Worm (Caenorhabditis elegans) whole organism, late embryonic: ENCODE data around the gene abcf-1.
A peak's percentile ranks its signal among the peaks of the same experiment; 100 is the strongest.

Experiments used
- C08G9.2 ChIP-seq: sonication (generic microtip); optimal IDR thresholded peaks from 2 replicates; lab custom pipeline; 2016; ENCODE audit warnings: mild to moderate bottlenecking, missing genetic modification characterization, moderate library complexity, missing compliant biosample characterization
- F13H6.1 ChIP-seq: sonication (generic microtip); optimal IDR thresholded peaks from 2 replicates; lab custom pipeline; 2016; ENCODE audit warnings: missing genetic modification characterization, missing compliant biosample characterization
- Y22D7AL.16 ChIP-seq: sonication (generic microtip); optimal IDR thresholded peaks from 2 replicates; lab custom pipeline; 2016; ENCODE audit warnings: missing genetic modification characterization, missing compliant biosample characterization
- ahr-1 ChIP-seq: sonication (generic microtip); optimal IDR thresholded peaks from 2 replicates; lab custom pipeline; 2016; ENCODE audit warnings: missing genetic modification characterization, missing compliant biosample characterization
- ama-1 ChIP-seq: fragments of 150-350 bp; optimal IDR thresholded peaks from 2 replicates; lab custom pipeline; 2014
- ceh-14 ChIP-seq: sonication (generic microtip); optimal IDR thresholded peaks from 2 replicates; lab custom pipeline; 2016; ENCODE audit warnings: missing genotype, missing genetic modification characterization, missing compliant biosample characterization
- ceh-18 ChIP-seq: sonication (generic microtip); optimal IDR thresholded peaks from 2 replicates; lab custom pipeline; 2016; ENCODE audit warnings: missing genetic modification characterization, missing compliant biosample characterization
- ceh-22 ChIP-seq: sonication (generic microtip); optimal IDR thresholded peaks from 2 replicates; lab custom pipeline; 2017; ENCODE audit warnings: missing biosample characterization, missing genetic modification characterization
- ceh-34 ChIP-seq: sonication (generic microtip); optimal IDR thresholded peaks from 2 replicates; lab custom pipeline; 2016; ENCODE audit warnings: mild to moderate bottlenecking, missing genetic modification characterization, missing compliant biosample characterization
- ceh-45 ChIP-seq: fragments of 200-800 bp; sonication (Bioruptor generic); IDR thresholded peaks from 2 replicates; pipeline ENCODE4 v1.3.6; 2022; ENCODE audit warnings: missing genetic modification reagents, missing genetic modification characterization, missing compliant biosample characterization
- ceh-48 ChIP-seq: sonication (generic microtip); optimal IDR thresholded peaks from 2 replicates; lab custom pipeline; 2016; ENCODE audit warnings: missing genetic modification characterization, inconsistent platforms, missing compliant biosample characterization
- che-1 ChIP-seq: sonication (generic microtip); optimal IDR thresholded peaks from 2 replicates; lab custom pipeline; 2016; ENCODE audit warnings: mild to moderate bottlenecking, missing genetic modification characterization, missing compliant biosample characterization
- dmd-4 ChIP-seq: sonication (generic microtip); optimal IDR thresholded peaks from 2 replicates; lab custom pipeline; 2016; ENCODE audit warnings: borderline replicate concordance, missing genetic modification characterization, missing compliant biosample characterization
- elt-2 ChIP-seq: sonication (generic microtip); optimal IDR thresholded peaks from 2 replicates; lab custom pipeline; 2016; ENCODE audit warnings: missing genetic modification reagents, missing genetic modification characterization, missing compliant biosample characterization
- elt-4 ChIP-seq: sonication (generic microtip); optimal IDR thresholded peaks from 2 replicates; lab custom pipeline; 2016; ENCODE audit warnings: missing genetic modification characterization, missing compliant biosample characterization
- ets-4 ChIP-seq: sonication (generic microtip); optimal IDR thresholded peaks from 2 replicates; lab custom pipeline; 2016; ENCODE audit warnings: missing genetic modification characterization, missing compliant biosample characterization
- eyg-1 ChIP-seq: sonication (generic microtip); optimal IDR thresholded peaks from 2 replicates; lab custom pipeline; 2016; ENCODE audit warnings: missing genotype, missing genetic modification characterization, missing compliant biosample characterization
- fax-1 ChIP-seq: sonication (generic microtip); optimal IDR thresholded peaks from 2 replicates; lab custom pipeline; 2016; ENCODE audit warnings: missing genotype, missing genetic modification characterization, missing compliant biosample characterization
- hlh-15 ChIP-seq: sonication (generic microtip); optimal IDR thresholded peaks from 2 replicates; lab custom pipeline; 2016; ENCODE audit warnings: missing genetic modification characterization, missing compliant biosample characterization
- hlh-30 ChIP-seq: sonication (generic microtip); optimal IDR thresholded peaks from 2 replicates; lab custom pipeline; 2017; ENCODE audit warnings: antibody characterized with exemption, missing genetic modification characterization, missing compliant biosample characterization; ENCODE audit not compliant: insufficient read depth
- hlh-6 ChIP-seq: sonication (generic microtip); optimal IDR thresholded peaks from 2 replicates; lab custom pipeline; 2016; ENCODE audit warnings: missing genotype, missing genetic modification characterization, missing compliant biosample characterization
- hlh-8 ChIP-seq: sonication (generic microtip); optimal IDR thresholded peaks from 2 replicates; lab custom pipeline; 2016; ENCODE audit warnings: missing genotype, missing genetic modification characterization, missing compliant biosample characterization
- lin-11 ChIP-seq: fragments of 200-800 bp; sonication (Bioruptor generic); optimal IDR thresholded peaks from 2 replicates; lab custom pipeline; 2018; ENCODE audit warnings: mild to moderate bottlenecking, missing genetic modification characterization, missing compliant biosample characterization
- nhr-11 ChIP-seq: fragments of 150-350 bp; optimal IDR thresholded peaks from 2 replicates; lab custom pipeline; 2014; ENCODE audit warnings: missing biosample characterization, missing genetic modification characterization
- nhr-232 ChIP-seq: sonication (generic microtip); optimal IDR thresholded peaks from 2 replicates; lab custom pipeline; 2016; ENCODE audit warnings: missing genetic modification characterization, missing compliant biosample characterization
- odd-2 ChIP-seq: sonication (generic microtip); optimal IDR thresholded peaks from 2 replicates; lab custom pipeline; 2017; ENCODE audit warnings: antibody characterized with exemption, mild to moderate bottlenecking, missing genetic modification characterization, missing compliant biosample characterization
- pag-3 ChIP-seq: sonication (generic microtip); optimal IDR thresholded peaks from 2 replicates; lab custom pipeline; 2016; ENCODE audit warnings: missing compliant biosample characterization, missing genetic modification characterization, borderline replicate concordance
- pat-9 ChIP-seq: fragments of 200-800 bp; sonication (Bioruptor generic); optimal IDR thresholded peaks from 2 replicates; lab custom pipeline; 2018; ENCODE audit warnings: mild to moderate bottlenecking, missing genetic modification characterization, moderate library complexity, missing compliant biosample characterization
- pax-1 ChIP-seq: fragments of 150-350 bp; optimal IDR thresholded peaks from 2 replicates; lab custom pipeline; 2014; ENCODE audit warnings: missing biosample characterization, missing genetic modification characterization
- pha-2 ChIP-seq: sonication (generic microtip); optimal IDR thresholded peaks from 2 replicates; lab custom pipeline; 2017; ENCODE audit warnings: mild to moderate bottlenecking, missing genetic modification characterization, missing compliant biosample characterization
- pha-4 ChIP-seq: fragments of 150-350 bp; optimal IDR thresholded peaks from 2 replicates; lab custom pipeline; 2018; ENCODE audit warnings: missing biosample characterization, missing genetic modification reagents, missing genetic modification characterization
- pros-1 ChIP-seq: fragments of 150-350 bp; optimal IDR thresholded peaks from 2 replicates; lab custom pipeline; 2014; ENCODE audit warnings: missing biosample characterization, missing genetic modification reagents, missing genetic modification characterization
- ref-2 ChIP-seq: sonication (generic microtip); optimal IDR thresholded peaks from 2 replicates; lab custom pipeline; 2016; ENCODE audit warnings: missing genetic modification characterization, missing compliant biosample characterization
- rnt-1 ChIP-seq: sonication (generic microtip); optimal IDR thresholded peaks from 2 replicates; lab custom pipeline; 2016; ENCODE audit warnings: missing genetic modification characterization, missing compliant biosample characterization
- tbx-7 ChIP-seq: sonication (generic microtip); optimal IDR thresholded peaks from 2 replicates; lab custom pipeline; 2016; ENCODE audit warnings: missing genotype, missing genetic modification characterization, missing compliant biosample characterization
- ttx-3 ChIP-seq: sonication (generic microtip); optimal IDR thresholded peaks from 2 replicates; lab custom pipeline; 2016; ENCODE audit warnings: missing genetic modification reagents, missing genetic modification characterization, missing compliant biosample characterization
- unc-3 ChIP-seq, 2 experiments: fragments of 200-800 bp in 1 of 2; sonication (Bioruptor generic) in 1 of 2; sonication (generic microtip) in 1 of 2; conservative IDR thresholded peaks in 1 of 2; optimal IDR thresholded peaks in 1 of 2; 2 replicates each; pipeline versions ENCODE4 v1.3.6 to Lab custom; 2016 to 2022; ENCODE audit warnings: missing compliant biosample characterization in 2 of 2, missing genetic modification characterization in 2 of 2, missing genetic modification reagents in 1 of 2
- unc-42 ChIP-seq: sonication (generic microtip); optimal IDR thresholded peaks from 2 replicates; lab custom pipeline; 2016; ENCODE audit warnings: missing genotype, missing genetic modification characterization, missing compliant biosample characterization
- unc-55 ChIP-seq: sonication (generic microtip); optimal IDR thresholded peaks from 2 replicates; lab custom pipeline; 2017; ENCODE audit warnings: missing biosample characterization, missing genetic modification reagents, missing genetic modification characterization
- unc-86 ChIP-seq: sonication (generic microtip); optimal IDR thresholded peaks from 2 replicates; lab custom pipeline; 2016; ENCODE audit warnings: missing genetic modification characterization, missing compliant biosample characterization

abcf-1 gene

ce11 chrV:12747431-12747830 lies 15.7 kb downstream of the abcf-1 start, which contains the start of gene C15C8.4:
C15C8.4 (minus strand) TSS chrV:12747463.
- TF ChIP-seq pat-9 (tag; lab: Kevin White, UChicago) (no peak), rnt-1 (tag; lab: Kevin White, UChicago) (no peak), unc-55 (GFP tag; lab: Kevin White, UChicago) (no peak), ceh-48 (no peak), pha-2 (no peak), F13H6.1 (tag; lab: Kevin White, UChicago) (no peak), hlh-30 (tag; lab: Kevin White, UChicago) (no peak), ahr-1 (tag; lab: Kevin White, UChicago) (no peak), ref-2 (tag; lab: Kevin White, UChicago) (no peak), nhr-232 (tag; lab: Kevin White, UChicago) (no peak), lin-11 (tag; lab: Kevin White, UChicago) (no peak), pag-3 (no peak), ets-4 (tag; lab: Kevin White, UChicago) (no peak), unc-42 (tag; lab: Kevin White, UChicago) (no peak), hlh-8 (tag; lab: Kevin White, UChicago) (no peak), ceh-34 (no peak), che-1 (no peak), dmd-4 (no peak), ttx-3 (tag; lab: Kevin White, UChicago) (no peak), ceh-14 (tag; lab: Kevin White, UChicago) (no peak)

ce11 chrV:12744979-12745378 lies 18.2 kb downstream of the abcf-1 start, which contains the start of gene C15C8.7:
C15C8.7 (minus strand) TSS chrV:12745050.
- TF ChIP-seq hlh-30 (tag; lab: Kevin White, UChicago) (no peak), elt-2 (tag; lab: Kevin White, UChicago) (peak; percentile 74)
- TF ChIP-seq, all 69 proteins: peak for 1

DNA sequence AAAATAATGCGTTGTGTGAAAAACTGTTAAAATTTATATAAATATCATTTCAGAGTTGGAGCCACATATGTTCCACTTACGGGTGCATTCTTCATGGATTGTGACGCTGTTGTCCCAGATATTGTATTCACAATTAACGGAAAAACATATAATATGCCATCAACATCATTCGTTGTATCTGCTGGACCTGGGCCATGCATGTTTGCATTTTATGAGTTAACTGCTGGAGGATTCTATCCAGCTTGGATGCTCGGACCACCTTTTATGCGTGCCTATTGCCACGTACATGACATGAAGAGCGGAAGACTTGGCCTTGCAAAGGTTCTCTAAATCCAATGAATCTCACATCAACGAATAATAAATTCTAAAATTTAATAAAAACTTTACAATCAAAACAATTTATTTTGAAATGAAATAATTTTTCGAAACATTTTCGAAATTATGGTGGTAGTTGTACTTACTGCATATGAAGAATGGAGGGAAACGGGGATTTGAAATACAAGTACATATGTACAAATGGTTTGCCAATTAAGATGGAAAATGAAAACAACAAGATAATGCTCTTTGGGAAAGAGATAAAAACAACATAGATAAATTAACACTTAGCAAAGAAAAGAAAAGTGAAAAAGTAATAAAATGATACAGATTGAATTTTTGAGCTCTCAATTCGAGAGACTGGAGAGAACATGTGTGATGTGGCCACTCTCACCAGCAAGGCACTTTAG lies 19.2 kb downstream of the abcf-1 start:
- TF ChIP-seq eyg-1 (tag; lab: Kevin White, UChicago) (no peak), C08G9.2 (tag; lab: Kevin White, UChicago) (no peak), pat-9 (tag; lab: Kevin White, UChicago) (no peak), unc-86 (tag; lab: Kevin White, UChicago) (no peak), pha-4 (tag; lab: Kevin White, UChicago) (no peak), ref-2 (tag; lab: Kevin White, UChicago) (no peak), pros-1 (tag; lab: Kevin White, UChicago) (no peak), pax-1 (no peak), ama-1 (lab: Kevin White, UChicago) (no peak), ceh-18 (tag; lab: Kevin White, UChicago) (no peak), unc-3 (GFP tag; conservative IDR thresholded peaks at IDR 0.05; lab: Robert Waterston, UW) (no peak), unc-3 (tag; optimal IDR thresholded peaks at IDR 0.05; lab: Kevin White, UChicago) (no peak), fax-1 (tag; lab: Kevin White, UChicago) (no peak), ceh-48 (no peak), nhr-11 (tag; lab: Kevin White, UChicago) (no peak), hlh-6 (tag; lab: Kevin White, UChicago) (no peak), ceh-45 (no peak)

ce11 chrV:12741684-12742083 lies 21.5 kb downstream of the abcf-1 start, which contains the start of gene hrg-7:
hrg-7 (plus strand) TSS chrV:12742041.
- no peak for TF ChIP-seq hlh-15 (tag; lab: Kevin White, UChicago)
- no peak for TF ChIP-seq odd-2 (tag; lab: Kevin White, UChicago)
- no peak for TF ChIP-seq ttx-3 (tag; lab: Kevin White, UChicago)
- no peak for TF ChIP-seq ref-2 (tag; lab: Kevin White, UChicago)
- no peak for TF ChIP-seq tbx-7 (tag; lab: Kevin White, UChicago)
- no peak for TF ChIP-seq lin-11 (tag; lab: Kevin White, UChicago)
- TF ChIP-seq Y22D7AL.16 (tag; lab: Kevin White, UChicago) = no peak
- no peak for TF ChIP-seq ceh-14 (tag; lab: Kevin White, UChicago)
- no peak for TF ChIP-seq elt-4 (tag; lab: Kevin White, UChicago)
- no peak for TF ChIP-seq ceh-48
- TF ChIP-seq ceh-22 = no peak
- TF ChIP-seq, all 69 proteins: peak for 0
